Worm (Caenorhabditis elegans) whole organism, early embryonic: ENCODE results near the gene dod-6.

ENCODE experiments used
- B0310.2 ChIP-seq: sonication (generic microtip); optimal IDR thresholded peaks from 2 replicates; lab custom pipeline; 2016; ENCODE audit warnings: mild to moderate bottlenecking, missing genetic modification characterization, missing compliant biosample characterization
- F13C5.2 ChIP-seq: sonication (generic microtip); optimal IDR thresholded peaks from 2 replicates; lab custom pipeline; 2017; ENCODE audit warnings: mild to moderate bottlenecking, missing genetic modification characterization, inconsistent platforms, missing compliant biosample characterization
- aly-1 ChIP-seq: sonication (generic microtip); optimal IDR thresholded peaks from 2 replicates; lab custom pipeline; 2016; ENCODE audit warnings: missing genetic modification characterization, missing compliant biosample characterization
- ama-1 ChIP-seq: fragments of 150-350 bp; optimal IDR thresholded peaks from 2 replicates; lab custom pipeline; 2014
- ceh-36 ChIP-seq: sonication (generic microtip); optimal IDR thresholded peaks from 2 replicates; lab custom pipeline; 2016; ENCODE audit warnings: missing genetic modification characterization, inconsistent platforms, missing compliant biosample characterization
- ets-7 ChIP-seq: sonication (generic microtip); optimal IDR thresholded peaks from 2 replicates; lab custom pipeline; 2016; ENCODE audit warnings: missing genotype, missing genetic modification characterization, missing compliant biosample characterization
- flt-1 ChIP-seq: fragments of 200-800 bp; sonication (Bioruptor generic); IDR thresholded peaks from 2 replicates; pipeline ENCODE4 v1.3.6; 2022; ENCODE audit warnings: missing genetic modification characterization, missing compliant biosample characterization
- hmbx-1 ChIP-seq: sonication (generic microtip); optimal IDR thresholded peaks from 2 replicates; lab custom pipeline; 2016; ENCODE audit warnings: mild to moderate bottlenecking, missing genetic modification characterization, missing compliant biosample characterization
- hmg-4 ChIP-seq: fragments of 200-800 bp; sonication (Bioruptor generic); optimal IDR thresholded peaks from 2 replicates; lab custom pipeline; 2018; ENCODE audit warnings: mild to moderate bottlenecking, missing genetic modification characterization, missing compliant biosample characterization
- scrt-1 ChIP-seq: fragments of 200-800 bp; sonication (Bioruptor generic); IDR thresholded peaks from 2 replicates; pipeline ENCODE4 v1.3.6; 2022; ENCODE audit warnings: missing genetic modification characterization, missing compliant biosample characterization
- sea-1 ChIP-seq: fragments of 200-800 bp; sonication (Bioruptor generic); conservative IDR thresholded peaks from 2 replicates; pipeline ENCODE4 v1.3.6; 2022; ENCODE audit warnings: missing genetic modification characterization, missing compliant biosample characterization
- tbx-11 ChIP-seq: fragments of 200-800 bp; sonication (Bioruptor generic); IDR thresholded peaks from 2 replicates; pipeline ENCODE4 v1.3.6; 2022; ENCODE audit warnings: missing genetic modification characterization, missing compliant biosample characterization
- tra-4 ChIP-seq: sonication (generic microtip); optimal IDR thresholded peaks from 2 replicates; lab custom pipeline; 2017; ENCODE audit warnings: missing genetic modification characterization, missing compliant biosample characterization

- TF ChIP-seq sea-1 (GFP tag; lab: Robert Waterston, UW) (no peak), ama-1 (lab: Kevin White, UChicago) (no peak), scrt-1 (no peak), ets-7 (tag; lab: Kevin White, UChicago) (no peak), hmbx-1 (no peak), B0310.2 (tag; lab: Kevin White, UChicago) (no peak), flt-1 (GFP tag; lab: Robert Waterston, UW) (no peak), ceh-36 (tag; lab: Kevin White, UChicago) (no peak), F13C5.2 (tag; lab: Kevin White, UChicago) (no peak), tbx-11 (GFP tag; lab: Robert Waterston, UW) (no peak), aly-1 (tag; lab: Kevin White, UChicago) (no peak), hmg-4 (no peak), tra-4 (tag; lab: Kevin White, UChicago) (no peak)
These were observed 27.3 kb upstream of the dod-6 start for ce11 chrIII:10170265-10170664.
